Worm (Caenorhabditis elegans) whole organism, L2 larva: ENCODE data around the gene trm-1.
A peak's percentile ranks its signal among the peaks of the same experiment; 100 is the strongest.

Source experiments
- Y55F3AM.14 ChIP-seq: fragments of 200-800 bp; sonication (Bioruptor generic); optimal IDR thresholded peaks from 2 replicates; lab custom pipeline; 2018; ENCODE audit warnings: mild to moderate bottlenecking, missing genetic modification characterization, missing compliant biosample characterization
- alr-1 ChIP-seq: fragments of 150-350 bp; optimal IDR thresholded peaks from 2 replicates; lab custom pipeline; 2014; ENCODE audit warnings: missing biosample characterization, missing genetic modification characterization
- aly-2 ChIP-seq: fragments of 150-350 bp; optimal IDR thresholded peaks from 2 replicates; lab custom pipeline; 2014; ENCODE audit warnings: missing biosample characterization, missing genetic modification characterization
- ama-1 ChIP-seq: fragments of 150-350 bp; optimal IDR thresholded peaks from 2 replicates; lab custom pipeline; 2018; ENCODE audit warnings: inconsistent platforms
- ceh-82 ChIP-seq: fragments of 150-350 bp; optimal IDR thresholded peaks from 2 replicates; lab custom pipeline; 2014; ENCODE audit warnings: missing biosample characterization, missing genetic modification characterization
- crh-2 ChIP-seq: sonication (generic microtip); optimal IDR thresholded peaks from 2 replicates; lab custom pipeline; 2017; ENCODE audit warnings: missing biosample characterization, missing genetic modification characterization
- dmd-4 ChIP-seq: sonication (generic microtip); optimal IDR thresholded peaks from 2 replicates; lab custom pipeline; 2017; ENCODE audit warnings: missing biosample characterization, missing genetic modification characterization
- egl-27 ChIP-seq: sonication (generic microtip); optimal IDR thresholded peaks from 3 replicates; lab custom pipeline; 2017; ENCODE audit warnings: missing biosample characterization, missing genetic modification reagents, missing genetic modification characterization
- elt-1 ChIP-seq: fragments of 150-350 bp; optimal IDR thresholded peaks from 2 replicates; lab custom pipeline; 2014; ENCODE audit warnings: missing biosample characterization, missing genetic modification characterization
- elt-3 ChIP-seq: sonication (generic microtip); optimal IDR thresholded peaks from 2 replicates; lab custom pipeline; 2017; ENCODE audit warnings: missing biosample characterization, missing genetic modification characterization
- fos-1 ChIP-seq: fragments of 150-350 bp; optimal IDR thresholded peaks from 2 replicates; lab custom pipeline; 2014; ENCODE audit warnings: missing biosample characterization, missing genetic modification characterization
- gmeb-1 ChIP-seq: fragments of 150-350 bp; optimal IDR thresholded peaks from 2 replicates; lab custom pipeline; 2014; ENCODE audit warnings: missing biosample characterization, missing genetic modification characterization
- lin-11 ChIP-seq: fragments of 150-350 bp; sonication (generic microtip); optimal IDR thresholded peaks from 2 replicates; lab custom pipeline; 2014; ENCODE audit warnings: missing biosample characterization, missing genetic modification characterization, inconsistent platforms, mixed read lengths
- lin-13 ChIP-seq: fragments of 150-350 bp; optimal IDR thresholded peaks from 2 replicates; lab custom pipeline; 2014; ENCODE audit warnings: missing biosample characterization, missing genetic modification reagents, missing genetic modification characterization
- lin-39 ChIP-seq: fragments of 150-350 bp; optimal IDR thresholded peaks from 2 replicates; lab custom pipeline; 2014; ENCODE audit warnings: missing biosample characterization, missing genetic modification reagents, missing genetic modification characterization
- mbf-1 ChIP-seq: sonication (generic microtip); optimal IDR thresholded peaks from 2 replicates; lab custom pipeline; 2017; ENCODE audit warnings: missing biosample characterization, missing genetic modification characterization
- mdl-1 ChIP-seq, 2 experiments: fragments of 150-350 bp in 1 of 2; sonication (generic microtip) in 1 of 2; optimal IDR thresholded peaks; 2 replicates each; lab custom pipeline; 2017; ENCODE audit warnings: missing biosample characterization in 2 of 2, missing genetic modification characterization in 2 of 2
- nhr-12 ChIP-seq: fragments of 150-350 bp; optimal IDR thresholded peaks from 2 replicates; lab custom pipeline; 2014; ENCODE audit warnings: missing biosample characterization, missing genetic modification characterization
- nhr-129 ChIP-seq: fragments of 150-350 bp; optimal IDR thresholded peaks from 2 replicates; lab custom pipeline; 2014; ENCODE audit warnings: missing biosample characterization, missing genetic modification characterization
- nhr-21 ChIP-seq: fragments of 150-350 bp; optimal IDR thresholded peaks from 2 replicates; lab custom pipeline; 2014; ENCODE audit warnings: missing biosample characterization, missing genetic modification characterization
- nhr-23 ChIP-seq: fragments of 150-350 bp; optimal IDR thresholded peaks from 2 replicates; lab custom pipeline; 2014; ENCODE audit warnings: missing biosample characterization, missing genetic modification reagents, missing genetic modification characterization
- nhr-237 ChIP-seq: fragments of 150-350 bp; optimal IDR thresholded peaks from 2 replicates; lab custom pipeline; 2014; ENCODE audit warnings: missing biosample characterization, missing genetic modification characterization
- nhr-25 ChIP-seq: fragments of 150-350 bp; sonication (generic microtip); optimal IDR thresholded peaks from 3 replicates; lab custom pipeline; 2014; ENCODE audit warnings: missing biosample characterization, missing genetic modification characterization
- nhr-77 ChIP-seq: fragments of 150-350 bp; optimal IDR thresholded peaks from 2 replicates; lab custom pipeline; 2014; ENCODE audit warnings: missing biosample characterization, missing genetic modification characterization
- peb-1 ChIP-seq: fragments of 150-350 bp; optimal IDR thresholded peaks from 2 replicates; lab custom pipeline; 2014; ENCODE audit warnings: missing biosample characterization, missing genetic modification characterization
- sem-4 ChIP-seq: fragments of 150-350 bp; optimal IDR thresholded peaks from 2 replicates; lab custom pipeline; 2014; ENCODE audit warnings: missing biosample characterization, missing genetic modification reagents, missing genetic modification characterization
- skn-1 ChIP-seq: sonication (generic microtip); optimal IDR thresholded peaks from 2 replicates; lab custom pipeline; 2017; ENCODE audit warnings: missing biosample characterization, missing genetic modification characterization
- sma-3 ChIP-seq: sonication (generic microtip); optimal IDR thresholded peaks from 2 replicates; lab custom pipeline; 2016; ENCODE audit warnings: missing genetic modification reagents, missing genetic modification characterization, missing compliant biosample characterization
- sma-9 ChIP-seq, 2 experiments: fragments of 150-350 bp in 1 of 2; sonication (generic microtip) in 1 of 2; optimal IDR thresholded peaks; 2 replicates each; lab custom pipeline; 2014 to 2016; ENCODE audit warnings: missing genetic modification characterization in 2 of 2, mild to moderate bottlenecking in 1 of 2, missing biosample characterization in 1 of 2, missing compliant biosample characterization in 1 of 2, missing genetic modification reagents in 1 of 2, moderate library complexity in 1 of 2
- snpc-4 ChIP-seq: fragments of 150-350 bp; optimal IDR thresholded peaks from 2 replicates; lab custom pipeline; 2014; ENCODE audit warnings: missing biosample characterization, missing genetic modification characterization
- unc-39 ChIP-seq: fragments of 150-350 bp; optimal IDR thresholded peaks from 2 replicates; lab custom pipeline; 2014; ENCODE audit warnings: missing biosample characterization, missing genetic modification characterization
- ztf-1 ChIP-seq: fragments of 200-800 bp; sonication (Bioruptor generic); conservative IDR thresholded peaks from 2 replicates; pipeline ENCODE4 v1.3.6; 2022; ENCODE audit warnings: missing genetic modification characterization, missing compliant biosample characterization
- ztf-4 ChIP-seq: fragments of 150-350 bp; optimal IDR thresholded peaks from 2 replicates; lab custom pipeline; 2014; ENCODE audit warnings: missing biosample characterization, missing genetic modification characterization

Gene trm-1

DNA sequence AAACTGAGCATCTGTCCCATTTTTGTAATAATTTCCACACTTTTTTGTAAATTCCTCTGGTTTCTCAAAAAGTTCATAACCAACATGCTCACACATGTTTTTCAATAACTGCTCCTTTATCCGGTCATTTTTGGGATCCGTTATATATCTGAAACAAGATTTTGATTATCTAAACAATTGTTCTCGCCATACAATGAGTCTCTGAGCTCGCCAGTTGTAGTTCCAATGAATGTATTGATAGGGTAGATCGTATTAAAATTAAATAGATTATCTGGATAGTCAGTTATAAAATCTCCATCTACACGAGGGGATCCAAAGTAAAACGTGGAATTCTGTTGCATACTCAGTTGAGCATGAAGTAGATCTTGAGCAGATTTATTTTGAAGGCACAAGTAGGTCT is 8.8 kb downstream of the trm-1 start:
- TF ChIP-seq dmd-4 (no peak), nhr-12 (tag; lab: Kevin White, UChicago) (no peak), sma-3 (GFP tag; lab: Kevin White, UChicago) (no peak), Y55F3AM.14 (GFP tag; lab: Kevin White, UChicago) (no peak), nhr-237 (tag; lab: Kevin White, UChicago) (no peak), mdl-1 (tag; optimal IDR thresholded peaks at IDR 0.05; lab: Kevin White, UChicago) (no peak), nhr-21 (tag; lab: Kevin White, UChicago) (no peak), peb-1 (tag; lab: Kevin White, UChicago) (no peak), ama-1 (lab: Kevin White, UChicago) (no peak), nhr-23 (tag; lab: Kevin White, UChicago) (no peak)

DNA sequence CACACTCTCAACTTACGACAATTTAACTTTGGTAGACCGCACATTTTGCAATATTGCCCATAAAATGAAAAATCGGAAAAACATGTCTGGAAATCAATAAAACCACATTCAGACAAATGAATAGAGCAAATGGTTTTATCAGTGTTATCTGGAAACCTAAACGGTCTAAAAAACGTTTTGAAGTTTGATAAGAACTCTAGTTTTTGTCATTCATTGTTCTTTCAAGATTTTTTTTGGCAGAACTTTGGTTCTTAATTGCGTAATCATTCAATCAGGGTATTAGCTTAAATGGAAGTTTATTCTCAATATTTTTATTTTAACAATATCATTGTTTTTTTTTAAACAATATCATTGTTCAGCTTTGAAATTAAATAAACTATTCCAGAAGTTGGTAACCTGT is 10.2 kb downstream of the trm-1 start, which contains the start of gene cest-2.2:
Gene cest-2.2, minus strand, starts transcription at position 140 of the 400 bp plus-strand sequence.
- TF ChIP-seq Y55F3AM.14 (GFP tag; lab: Kevin White, UChicago) (no peak), fos-1 (tag; lab: Kevin White, UChicago) (peak; percentile 59)
- TF ChIP-seq, all 48 proteins: peak for 1

DNA sequence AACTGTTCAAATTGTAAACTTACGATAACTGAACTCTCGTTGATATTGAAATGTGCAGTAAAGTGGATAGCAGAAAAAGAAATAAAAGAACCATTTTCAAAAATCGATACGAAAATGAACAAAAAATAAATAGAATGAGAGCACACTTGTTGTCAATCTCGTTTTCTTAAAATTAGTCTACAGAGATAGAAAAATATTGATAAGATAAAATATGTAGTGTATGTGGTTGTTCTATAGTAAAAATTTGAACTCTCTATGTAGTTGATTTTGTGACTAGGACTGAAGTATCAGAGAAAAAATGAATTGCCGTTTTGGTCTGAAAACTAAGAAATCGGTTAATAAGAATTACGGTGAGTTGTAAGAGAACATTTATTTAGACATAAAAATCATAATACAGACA is 14.1 kb downstream of the trm-1 start, which contains the start of gene cest-2.1:
Gene cest-2.1, minus strand, starts transcription at position 198 of the 400 bp plus-strand sequence.
- TF ChIP-seq lin-39 (tag; lab: Kevin White, UChicago) = no peak
- no peak for TF ChIP-seq nhr-237 (tag; lab: Kevin White, UChicago)
- no peak for TF ChIP-seq nhr-25 (tag; lab: Kevin White, UChicago)
- no peak for TF ChIP-seq sem-4 (tag; lab: Kevin White, UChicago)
- TF ChIP-seq alr-1 (tag; lab: Kevin White, UChicago) = no peak
- no peak for TF ChIP-seq gmeb-1

DNA sequence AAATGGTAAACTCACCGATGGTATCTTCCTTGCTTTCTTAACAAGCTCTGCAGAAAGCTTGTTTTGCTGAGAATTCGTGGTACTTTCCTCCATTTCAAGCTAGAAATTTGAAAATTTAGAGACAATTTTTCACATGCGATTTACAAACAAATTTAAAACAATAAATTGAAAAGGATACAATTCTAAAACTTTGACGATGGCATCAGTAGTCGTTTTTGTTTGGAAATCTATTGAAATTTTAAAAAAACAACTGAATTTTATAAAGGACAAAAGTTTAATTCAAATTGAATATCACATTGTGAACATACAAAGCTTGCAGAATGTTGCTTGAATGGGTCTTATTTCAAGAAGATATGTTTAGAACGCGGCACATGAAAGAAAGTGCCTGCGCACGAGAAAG is 17.8 kb downstream of the trm-1 start, which contains the start of gene ocam-1:
Gene ocam-1, minus strand, starts transcription at position 101 of the 400 bp plus-strand sequence.
- TF ChIP-seq skn-1 (tag; lab: Kevin White, UChicago) (no peak), dmd-4 (no peak), nhr-12 (tag; lab: Kevin White, UChicago) (no peak), sma-9 (GFP tag; optimal IDR thresholded peaks at IDR 0.05; lab: Kevin White, UChicago) (no peak), sma-9 (tag; optimal IDR thresholded peaks at IDR 0.05; lab: Kevin White, UChicago) (no peak), crh-2 (tag; lab: Kevin White, UChicago) (no peak), nhr-237 (tag; lab: Kevin White, UChicago) (no peak), nhr-129 (tag; lab: Kevin White, UChicago) (no peak)

DNA sequence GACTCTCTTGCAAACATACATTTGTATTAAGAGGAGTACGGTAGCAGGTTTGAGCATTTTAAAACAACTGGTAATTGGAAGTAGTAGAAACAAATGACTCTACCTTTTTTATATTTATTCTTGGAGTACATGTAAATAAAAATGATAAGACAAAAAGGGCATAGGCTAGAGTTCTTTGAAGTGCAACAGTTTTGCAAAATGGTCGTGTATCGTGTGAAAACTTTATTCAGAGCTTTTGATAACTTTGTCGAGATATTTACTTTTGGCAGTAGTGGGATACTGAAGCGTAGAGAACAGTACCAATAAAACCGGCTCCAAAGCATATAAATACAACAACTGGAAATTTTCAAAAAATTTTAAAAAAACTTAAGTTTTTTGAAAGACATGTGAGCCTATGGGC is 18.8 kb downstream of the trm-1 start, which contains the start of gene cest-1.1:
Gene cest-1.1, minus strand, starts transcription at position 101 of the 400 bp plus-strand sequence.
- TF ChIP-seq egl-27 (tag; lab: Kevin White, UChicago) = no peak
- TF ChIP-seq nhr-12 (tag; lab: Kevin White, UChicago) = no peak
- no peak for TF ChIP-seq ztf-1 (GFP tag; lab: Robert Waterston, UW)
- TF ChIP-seq elt-1 = no peak
- TF ChIP-seq sma-9 (GFP tag; optimal IDR thresholded peaks at IDR 0.05; lab: Kevin White, UChicago) = no peak
- no peak for TF ChIP-seq sma-9 (tag; optimal IDR thresholded peaks at IDR 0.05; lab: Kevin White, UChicago)
- TF ChIP-seq lin-11 = no peak
- no peak for TF ChIP-seq unc-39
- TF ChIP-seq aly-2 (tag; lab: Kevin White, UChicago) = no peak
- TF ChIP-seq sma-3 (GFP tag; lab: Kevin White, UChicago) = no peak
- no peak for TF ChIP-seq nhr-129 (tag; lab: Kevin White, UChicago)
- TF ChIP-seq dmd-4 = no peak
- no peak for TF ChIP-seq ceh-82

DNA sequence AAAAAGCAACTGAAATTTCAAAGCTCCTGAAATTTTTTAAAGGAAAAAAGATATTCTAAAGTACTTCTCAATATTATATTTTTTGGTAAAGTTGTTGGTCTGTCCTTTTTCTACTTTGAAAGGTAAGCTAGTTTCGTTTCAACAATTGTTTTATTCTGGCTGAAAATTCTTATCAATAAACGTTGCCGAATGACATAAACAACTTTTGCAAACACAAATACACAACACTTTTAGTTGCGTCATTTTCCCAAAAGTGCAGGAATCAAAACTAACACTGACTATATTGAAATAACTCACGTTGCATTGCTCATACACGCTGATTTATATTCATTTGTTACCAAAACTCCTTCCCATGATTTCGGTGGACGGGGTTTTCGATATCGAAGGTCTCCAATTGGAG is 19.7 kb downstream of the trm-1 start:
- TF ChIP-seq gmeb-1 = no peak
- no peak for TF ChIP-seq mbf-1 (tag; lab: Kevin White, UChicago)

DNA sequence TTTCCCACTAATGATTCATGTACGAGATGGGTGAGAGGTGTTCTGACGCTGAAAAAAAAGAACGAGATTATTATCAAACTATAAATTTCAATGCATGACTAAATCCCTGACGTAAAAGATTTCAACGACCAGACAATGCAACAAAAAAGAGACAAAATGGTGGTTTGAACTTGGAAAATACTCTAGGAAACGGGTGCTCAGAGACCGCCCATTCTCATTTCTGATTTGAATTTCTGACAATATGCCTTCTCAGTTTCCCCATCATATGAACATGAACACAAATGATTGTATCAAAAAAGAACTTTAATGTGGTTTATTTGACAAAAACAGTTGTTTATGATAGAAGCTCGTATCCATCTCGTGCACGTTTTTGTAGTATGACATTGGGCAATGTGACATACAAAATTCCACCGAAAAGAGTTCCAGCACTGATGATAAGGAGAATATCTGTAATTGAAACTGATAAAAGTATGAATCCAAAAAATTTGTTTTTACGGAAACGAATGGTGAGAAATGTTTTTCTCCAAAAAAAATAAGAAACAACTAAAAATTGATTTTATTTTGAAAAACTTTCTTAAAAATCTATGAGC is 22.4 kb downstream of the trm-1 start, which contains the start of gene srd-26:
Gene srd-26, minus strand, starts transcription at position 51 of the 590 bp plus-strand sequence.
- TF ChIP-seq snpc-4 (tag; lab: Kevin White, UChicago) (no peak), nhr-129 (tag; lab: Kevin White, UChicago) (no peak), ztf-4 (tag; lab: Kevin White, UChicago) (no peak), egl-27 (tag; lab: Kevin White, UChicago) (no peak), unc-39 (no peak), lin-13 (no peak), nhr-77 (tag; lab: Kevin White, UChicago) (no peak), lin-11 (no peak), elt-3 (tag; lab: Kevin White, UChicago) (no peak), mdl-1 (tag; optimal IDR thresholded peaks at IDR 0.05; lab: Kevin White, UChicago) (no peak)
